Worm (Caenorhabditis elegans) whole organism, young adult: ENCODE data around the gene C25F9.6.

Source experiments
- F57A8.1 ChIP-seq: fragments of 200-800 bp; sonication (Bioruptor generic); optimal IDR thresholded peaks from 2 replicates; lab custom pipeline; 2018; ENCODE audit warnings: mild to moderate bottlenecking, missing genetic modification characterization, moderate library complexity, missing compliant biosample characterization
- ama-1 ChIP-seq, 3 experiments: fragments of 150-350 bp in 1 of 3; sonication (generic microtip) in 2 of 3; optimal IDR thresholded peaks; 2 replicates each; lab custom pipeline; 2014 to 2018; ENCODE audit warnings: missing biosample characterization in 2 of 3, missing genetic modification characterization in 2 of 3, missing genetic modification reagents in 2 of 3
- aptf-3 ChIP-seq: fragments of 200-800 bp; sonication (Bioruptor generic); IDR thresholded peaks from 2 replicates; pipeline ENCODE4 v1.3.6; 2022; ENCODE audit warnings: missing genetic modification characterization, missing compliant biosample characterization
- cebp-2 ChIP-seq: fragments of 200-800 bp; sonication (Bioruptor generic); IDR thresholded peaks from 2 replicates; pipeline ENCODE4 v1.3.6; 2022; ENCODE audit warnings: missing genetic modification characterization, missing compliant biosample characterization
- efl-1 ChIP-seq: fragments of 150-350 bp; optimal IDR thresholded peaks from 2 replicates; lab custom pipeline; 2014; ENCODE audit warnings: missing biosample characterization, missing genetic modification reagents, missing genetic modification characterization
- ets-4 ChIP-seq: fragments of 200-800 bp; sonication (Bioruptor generic); optimal IDR thresholded peaks from 2 replicates; lab custom pipeline; 2018; ENCODE audit warnings: mild to moderate bottlenecking, missing genetic modification characterization, missing compliant biosample characterization
- hlh-12 ChIP-seq: sonication (generic microtip); optimal IDR thresholded peaks from 2 replicates; lab custom pipeline; 2016; ENCODE audit warnings: missing genetic modification characterization, missing compliant biosample characterization
- hmg-20 ChIP-seq: fragments of 200-800 bp; sonication (Bioruptor generic); IDR thresholded peaks from 2 replicates; pipeline ENCODE4 v1.3.6; 2022; ENCODE audit warnings: missing genetic modification reagents, missing genetic modification characterization, missing compliant biosample characterization
- lin-35 ChIP-seq, 3 experiments: fragments of 150-350 bp in 2 of 3; sonication (generic microtip) in 1 of 3; optimal IDR thresholded peaks; 2 replicates each; lab custom pipeline; 2014 to 2018; ENCODE audit warnings: missing biosample characterization in 3 of 3, missing genetic modification characterization in 3 of 3, missing genetic modification reagents in 3 of 3
- madf-3 ChIP-seq: fragments of 200-800 bp; sonication (Bioruptor generic); IDR thresholded peaks from 2 replicates; pipeline ENCODE4 v1.3.6; 2022; ENCODE audit warnings: missing genetic modification reagents, missing genetic modification characterization, missing compliant biosample characterization
- nhr-80 ChIP-seq: sonication (generic microtip); optimal IDR thresholded peaks from 2 replicates; lab custom pipeline; 2016; ENCODE audit warnings: missing genetic modification characterization, missing compliant biosample characterization
- unc-130 ChIP-seq: sonication (generic microtip); optimal IDR thresholded peaks from 2 replicates; lab custom pipeline; 2016; ENCODE audit warnings: missing genetic modification reagents, missing genetic modification characterization, missing compliant biosample characterization

DNA sequence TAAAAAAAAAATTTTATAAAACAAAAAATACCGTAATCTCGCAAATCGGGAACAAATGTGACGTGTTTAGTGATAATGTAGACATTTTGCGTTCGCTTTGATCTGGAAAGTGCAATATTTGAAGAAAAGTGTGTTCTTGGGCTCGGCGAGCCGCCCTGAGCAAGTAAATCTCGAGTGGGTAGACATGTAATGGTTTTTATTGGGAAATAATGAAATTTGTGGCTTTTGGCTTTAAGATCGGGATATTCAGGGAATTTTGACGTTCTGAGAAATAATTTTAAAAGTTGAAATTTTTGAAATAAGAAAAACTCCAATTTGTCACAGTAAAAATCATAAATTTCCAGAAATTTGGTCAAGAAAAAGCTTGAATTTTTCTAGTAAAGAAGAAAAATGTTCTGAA lies 42.6 kb downstream of the C25F9.6 start, which contains the start of gene C14B4.2:
- no peak for TF ChIP-seq cebp-2
- no peak for TF ChIP-seq aptf-3 (GFP tag; lab: Robert Waterston, UW)
- no peak for TF ChIP-seq unc-130 (GFP tag; lab: Kevin White, UChicago)
- TF ChIP-seq lin-35 (GFP tag; optimal IDR thresholded peaks at IDR 0.05; lab: Kevin White, UChicago): no peak
- no peak for TF ChIP-seq efl-1 (GFP tag; lab: Kevin White, UChicago)
- TF ChIP-seq ama-1 (optimal IDR thresholded peaks at IDR 0.05; lab: Kevin White, UChicago): no peak
- TF ChIP-seq ama-1 (GFP tag; optimal IDR thresholded peaks at IDR 0.05; lab: Kevin White, UChicago): no peak
- TF ChIP-seq F57A8.1 (GFP tag; lab: Kevin White, UChicago): no peak
- no peak for TF ChIP-seq madf-3 (GFP tag; lab: Robert Waterston, UW)
- no peak for TF ChIP-seq ets-4 (GFP tag; lab: Kevin White, UChicago)
- TF ChIP-seq hmg-20 (GFP tag; lab: Robert Waterston, UW): no peak
- TF ChIP-seq nhr-80 (tag; lab: Kevin White, UChicago): no peak
- TF ChIP-seq hlh-12 (tag; lab: Kevin White, UChicago): no peak
